Worm (Caenorhabditis elegans) whole organism, L2 larva: ENCODE results near the gene dpf-6.

Experiments used
- C34F6.9 ChIP-seq: fragments of 150-350 bp; optimal IDR thresholded peaks from 2 replicates; lab custom pipeline; 2014; ENCODE audit warnings: missing biosample characterization, missing genetic modification characterization
- F13H6.1 ChIP-seq: sonication (generic microtip); optimal IDR thresholded peaks from 2 replicates; lab custom pipeline; 2016; ENCODE audit warnings: missing genetic modification characterization, missing compliant biosample characterization
- Y55F3AM.14 ChIP-seq: fragments of 200-800 bp; sonication (Bioruptor generic); optimal IDR thresholded peaks from 2 replicates; lab custom pipeline; 2018; ENCODE audit warnings: mild to moderate bottlenecking, missing genetic modification characterization, missing compliant biosample characterization
- ZK546.5 ChIP-seq: sonication (generic microtip); optimal IDR thresholded peaks from 2 replicates; lab custom pipeline; 2017; ENCODE audit warnings: missing biosample characterization, missing genetic modification characterization
- alr-1 ChIP-seq: fragments of 150-350 bp; optimal IDR thresholded peaks from 2 replicates; lab custom pipeline; 2014; ENCODE audit warnings: missing biosample characterization, missing genetic modification characterization
- aly-2 ChIP-seq: fragments of 150-350 bp; optimal IDR thresholded peaks from 2 replicates; lab custom pipeline; 2014; ENCODE audit warnings: missing biosample characterization, missing genetic modification characterization
- ama-1 ChIP-seq: fragments of 150-350 bp; optimal IDR thresholded peaks from 2 replicates; lab custom pipeline; 2018; ENCODE audit warnings: inconsistent platforms
- blmp-1 ChIP-seq: sonication (generic microtip); optimal IDR thresholded peaks from 2 replicates; lab custom pipeline; 2017; ENCODE audit warnings: missing genetic modification characterization, mild to moderate bottlenecking, missing compliant biosample characterization, antibody characterized with exemption, moderate library complexity; ENCODE audit not compliant: insufficient read depth
- ceh-16 ChIP-seq: fragments of 150-350 bp; optimal IDR thresholded peaks from 2 replicates; lab custom pipeline; 2014; ENCODE audit warnings: missing biosample characterization, missing genetic modification characterization
- ceh-82 ChIP-seq: fragments of 150-350 bp; optimal IDR thresholded peaks from 2 replicates; lab custom pipeline; 2014; ENCODE audit warnings: missing biosample characterization, missing genetic modification characterization
- dmd-4 ChIP-seq: sonication (generic microtip); optimal IDR thresholded peaks from 2 replicates; lab custom pipeline; 2017; ENCODE audit warnings: missing biosample characterization, missing genetic modification characterization
- egl-27 ChIP-seq: sonication (generic microtip); optimal IDR thresholded peaks from 3 replicates; lab custom pipeline; 2017; ENCODE audit warnings: missing biosample characterization, missing genetic modification reagents, missing genetic modification characterization
- elt-1 ChIP-seq: fragments of 150-350 bp; optimal IDR thresholded peaks from 2 replicates; lab custom pipeline; 2014; ENCODE audit warnings: missing biosample characterization, missing genetic modification characterization
- elt-3 ChIP-seq: sonication (generic microtip); optimal IDR thresholded peaks from 2 replicates; lab custom pipeline; 2017; ENCODE audit warnings: missing biosample characterization, missing genetic modification characterization
- fos-1 ChIP-seq: fragments of 150-350 bp; optimal IDR thresholded peaks from 2 replicates; lab custom pipeline; 2014; ENCODE audit warnings: missing biosample characterization, missing genetic modification characterization
- gmeb-1 ChIP-seq: fragments of 150-350 bp; optimal IDR thresholded peaks from 2 replicates; lab custom pipeline; 2014; ENCODE audit warnings: missing biosample characterization, missing genetic modification characterization
- lin-11 ChIP-seq: fragments of 150-350 bp; sonication (generic microtip); optimal IDR thresholded peaks from 2 replicates; lab custom pipeline; 2014; ENCODE audit warnings: missing biosample characterization, missing genetic modification characterization, inconsistent platforms, mixed read lengths
- lin-13 ChIP-seq: fragments of 150-350 bp; optimal IDR thresholded peaks from 2 replicates; lab custom pipeline; 2014; ENCODE audit warnings: missing biosample characterization, missing genetic modification reagents, missing genetic modification characterization
- lin-39 ChIP-seq: fragments of 150-350 bp; optimal IDR thresholded peaks from 2 replicates; lab custom pipeline; 2014; ENCODE audit warnings: missing biosample characterization, missing genetic modification reagents, missing genetic modification characterization
- lsy-2 ChIP-seq, 2 experiments: fragments of 150-350 bp in 1 of 2; sonication (generic microtip) in 1 of 2; optimal IDR thresholded peaks; 2 replicates each; lab custom pipeline; 2014 to 2017; ENCODE audit warnings: missing biosample characterization in 2 of 2, missing genetic modification characterization in 2 of 2
- mab-5 ChIP-seq: fragments of 150-350 bp; optimal IDR thresholded peaks from 2 replicates; lab custom pipeline; 2014; ENCODE audit warnings: missing biosample characterization, missing genetic modification characterization
- nhr-10 ChIP-seq: sonication (generic microtip); optimal IDR thresholded peaks from 2 replicates; lab custom pipeline; 2017; ENCODE audit warnings: missing biosample characterization, missing genetic modification characterization
- nhr-11 ChIP-seq: fragments of 150-350 bp; optimal IDR thresholded peaks from 2 replicates; lab custom pipeline; 2014; ENCODE audit warnings: missing biosample characterization, missing genetic modification characterization
- nhr-12 ChIP-seq: fragments of 150-350 bp; optimal IDR thresholded peaks from 2 replicates; lab custom pipeline; 2014; ENCODE audit warnings: missing biosample characterization, missing genetic modification characterization
- nhr-129 ChIP-seq: fragments of 150-350 bp; optimal IDR thresholded peaks from 2 replicates; lab custom pipeline; 2014; ENCODE audit warnings: missing biosample characterization, missing genetic modification characterization
- nhr-21 ChIP-seq: fragments of 150-350 bp; optimal IDR thresholded peaks from 2 replicates; lab custom pipeline; 2014; ENCODE audit warnings: missing biosample characterization, missing genetic modification characterization
- nhr-23 ChIP-seq: fragments of 150-350 bp; optimal IDR thresholded peaks from 2 replicates; lab custom pipeline; 2014; ENCODE audit warnings: missing biosample characterization, missing genetic modification reagents, missing genetic modification characterization
- nhr-237 ChIP-seq: fragments of 150-350 bp; optimal IDR thresholded peaks from 2 replicates; lab custom pipeline; 2014; ENCODE audit warnings: missing biosample characterization, missing genetic modification characterization
- nhr-25 ChIP-seq: fragments of 150-350 bp; sonication (generic microtip); optimal IDR thresholded peaks from 3 replicates; lab custom pipeline; 2014; ENCODE audit warnings: missing biosample characterization, missing genetic modification characterization
- nhr-6 ChIP-seq: fragments of 150-350 bp; optimal IDR thresholded peaks from 2 replicates; lab custom pipeline; 2014; ENCODE audit warnings: missing biosample characterization, missing genetic modification characterization
- nhr-77 ChIP-seq: fragments of 150-350 bp; optimal IDR thresholded peaks from 2 replicates; lab custom pipeline; 2014; ENCODE audit warnings: missing biosample characterization, missing genetic modification characterization
- peb-1 ChIP-seq: fragments of 150-350 bp; optimal IDR thresholded peaks from 2 replicates; lab custom pipeline; 2014; ENCODE audit warnings: missing biosample characterization, missing genetic modification characterization
- sem-4 ChIP-seq: fragments of 150-350 bp; optimal IDR thresholded peaks from 2 replicates; lab custom pipeline; 2014; ENCODE audit warnings: missing biosample characterization, missing genetic modification reagents, missing genetic modification characterization
- sma-3 ChIP-seq: sonication (generic microtip); optimal IDR thresholded peaks from 2 replicates; lab custom pipeline; 2016; ENCODE audit warnings: missing genetic modification reagents, missing genetic modification characterization, missing compliant biosample characterization
- sma-9 ChIP-seq, 2 experiments: fragments of 150-350 bp in 1 of 2; sonication (generic microtip) in 1 of 2; optimal IDR thresholded peaks; 2 replicates each; lab custom pipeline; 2014 to 2016; ENCODE audit warnings: missing genetic modification characterization in 2 of 2, mild to moderate bottlenecking in 1 of 2, missing biosample characterization in 1 of 2, missing compliant biosample characterization in 1 of 2, missing genetic modification reagents in 1 of 2, moderate library complexity in 1 of 2
- unc-39 ChIP-seq: fragments of 150-350 bp; optimal IDR thresholded peaks from 2 replicates; lab custom pipeline; 2014; ENCODE audit warnings: missing biosample characterization, missing genetic modification characterization
- unc-55 ChIP-seq: fragments of 150-350 bp; sonication (generic microtip); optimal IDR thresholded peaks from 3 replicates; lab custom pipeline; 2014; ENCODE audit warnings: missing biosample characterization, missing genetic modification reagents, missing genetic modification characterization
- unc-62 ChIP-seq: fragments of 150-350 bp; optimal IDR thresholded peaks from 2 replicates; lab custom pipeline; 2014; ENCODE audit warnings: missing biosample characterization, missing genetic modification reagents, missing genetic modification characterization
- ztf-1 ChIP-seq: fragments of 200-800 bp; sonication (Bioruptor generic); conservative IDR thresholded peaks from 2 replicates; pipeline ENCODE4 v1.3.6; 2022; ENCODE audit warnings: missing genetic modification characterization, missing compliant biosample characterization
- ztf-11 ChIP-seq: sonication (generic microtip); optimal IDR thresholded peaks from 2 replicates; lab custom pipeline; 2017; ENCODE audit warnings: missing biosample characterization, missing genetic modification characterization
- ztf-4 ChIP-seq: fragments of 150-350 bp; optimal IDR thresholded peaks from 2 replicates; lab custom pipeline; 2014; ENCODE audit warnings: missing biosample characterization, missing genetic modification characterization

dpf-6 gene

ce11 chrIII:8009769-8010168, 28.3 kb upstream of the dpf-6 start, which contains the start of gene cit-1.1:
TSS of gene cit-1.1 (minus strand) at chrIII:8009821.
- peak; percentile 54 for TF ChIP-seq ama-1 (lab: Kevin White, UChicago)
- TF ChIP-seq Y55F3AM.14 (GFP tag; lab: Kevin White, UChicago): no peak
- no peak for TF ChIP-seq ceh-16
- peak; percentile 58 for TF ChIP-seq fos-1 (tag; lab: Kevin White, UChicago)
- no peak for TF ChIP-seq elt-3 (tag; lab: Kevin White, UChicago)
- TF ChIP-seq nhr-23 (tag; lab: Kevin White, UChicago): no peak
- TF ChIP-seq lin-11: peak; percentile 1
- no peak for TF ChIP-seq nhr-21 (tag; lab: Kevin White, UChicago)
- peak in 1 of 2 experiments; percentile 39 for TF ChIP-seq lsy-2 (tag; optimal IDR thresholded peaks at IDR 0.05; lab: Kevin White, UChicago)
- peak; percentile 51 for TF ChIP-seq unc-55 (GFP tag; lab: Kevin White, UChicago)
- peak; percentile 53 for TF ChIP-seq C34F6.9 (tag; lab: Kevin White, UChicago)
- no peak for TF ChIP-seq unc-62 (GFP tag; lab: Kevin White, UChicago)

- no peak for TF ChIP-seq ztf-1 (GFP tag; lab: Robert Waterston, UW)
- TF ChIP-seq nhr-129 (tag; lab: Kevin White, UChicago): peak; percentile 55
- TF ChIP-seq, all 48 proteins: peak for 1
Observed at ce11 chrIII:8010260-8010822, 27.7 kb upstream of the dpf-6 start, which contains the start of gene cit-1.2. TSS of gene cit-1.2 (plus strand) at chrIII:8010772.

ce11 chrIII:8013582-8013981, 24.5 kb upstream of the dpf-6 start:
- TF ChIP-seq nhr-6 (tag; lab: Kevin White, UChicago) (no peak), gmeb-1 (no peak), sem-4 (no peak), lin-11 (no peak), aly-2 (tag; lab: Kevin White, UChicago) (no peak), fos-1 (tag; lab: Kevin White, UChicago) (no peak), mab-5 (tag; lab: Kevin White, UChicago) (no peak)

- TF ChIP-seq nhr-11 (tag; lab: Kevin White, UChicago) (no peak), ztf-1 (GFP tag; lab: Robert Waterston, UW) (no peak), nhr-12 (tag; lab: Kevin White, UChicago) (no peak), sem-4 (no peak)
Observed at ce11 chrIII:8016438-8016837, 21.6 kb upstream of the dpf-6 start, which contains the start of gene F44B9.5. TSS of gene F44B9.5 (minus strand) at chrIII:8016538.

ce11 chrIII:8017053-8017452, 21.0 kb upstream of the dpf-6 start:
- no peak for TF ChIP-seq dmd-4
- TF ChIP-seq ztf-4 (tag; lab: Kevin White, UChicago): no peak
- TF ChIP-seq blmp-1 (tag; lab: Kevin White, UChicago): no peak
- no peak for TF ChIP-seq ceh-82 (tag; lab: Kevin White, UChicago)
- TF ChIP-seq nhr-129 (tag; lab: Kevin White, UChicago): no peak
- TF ChIP-seq nhr-10 (tag; lab: Kevin White, UChicago): no peak
- TF ChIP-seq sma-3: no peak
- TF ChIP-seq Y55F3AM.14 (GFP tag; lab: Kevin White, UChicago): no peak
- TF ChIP-seq ZK546.5 (tag; lab: Kevin White, UChicago): no peak
- no peak for TF ChIP-seq ztf-1 (GFP tag; lab: Robert Waterston, UW)

- TF ChIP-seq nhr-25 (tag; lab: Kevin White, UChicago): peak; percentile 74
- no peak for TF ChIP-seq unc-39
- TF ChIP-seq nhr-77 (tag; lab: Kevin White, UChicago): no peak
- no peak for TF ChIP-seq dmd-4
- no peak for TF ChIP-seq ztf-11 (tag; lab: Kevin White, UChicago)
- no peak for TF ChIP-seq nhr-11 (tag; lab: Kevin White, UChicago)
- peak; percentile 61 for TF ChIP-seq F13H6.1 (tag; lab: Kevin White, UChicago)
- no peak for TF ChIP-seq unc-62 (GFP tag; lab: Kevin White, UChicago)
- peak; percentile 71 for TF ChIP-seq sma-9 (GFP tag; optimal IDR thresholded peaks at IDR 0.05; lab: Kevin White, UChicago)
- TF ChIP-seq sma-9 (tag; optimal IDR thresholded peaks at IDR 0.05; lab: Kevin White, UChicago): no peak
- peak; percentile 58 for TF ChIP-seq nhr-21 (tag; lab: Kevin White, UChicago)
- TF ChIP-seq C34F6.9 (tag; lab: Kevin White, UChicago): peak; percentile 95
- peak; percentile 89 for TF ChIP-seq unc-55 (GFP tag; lab: Kevin White, UChicago)
- TF ChIP-seq ceh-82 (tag; lab: Kevin White, UChicago): no peak
- no peak for TF ChIP-seq elt-1
- TF ChIP-seq lin-13 (GFP tag; lab: Kevin White, UChicago): peak; percentile 85
- TF ChIP-seq alr-1 (tag; lab: Kevin White, UChicago): no peak
- no peak for TF ChIP-seq peb-1 (tag; lab: Kevin White, UChicago)
- no peak for TF ChIP-seq lin-39 (tag; lab: Kevin White, UChicago)
- TF ChIP-seq elt-3 (tag; lab: Kevin White, UChicago): no peak
- peak; percentile 7 for TF ChIP-seq nhr-237
- no peak for TF ChIP-seq ztf-1 (GFP tag; lab: Robert Waterston, UW)
- TF ChIP-seq lsy-2 (tag; optimal IDR thresholded peaks at IDR 0.05; lab: Kevin White, UChicago): peak; percentile 77 to 92
- no peak for TF ChIP-seq egl-27 (tag; lab: Kevin White, UChicago)
Observed at ce11 chrIII:8020823-8021332, 17.2 kb upstream of the dpf-6 start, which contains the start of gene lin-36. TSS of gene lin-36 (minus strand) at chrIII:8020873.
